Fruit fly (Drosophila melanogaster) whole organism, embryonic: ENCODE results near the gene Prosbeta6.

ENCODE experiments used
- CG11398 ChIP-seq: fragments of 200-800 bp; sonication (Bioruptor generic); optimal IDR thresholded peaks from 2 replicates; lab custom pipeline; 2016; ENCODE audit warnings: missing biosample characterization, missing genetic modification characterization
- CG11456 ChIP-seq: fragments of 200-800 bp; sonication (Bioruptor generic); IDR thresholded peaks from 3 replicates; pipeline ENCODE4 v1.3.6; 2022; ENCODE audit warnings: missing biosample characterization, missing genetic modification characterization
- CG33213 ChIP-seq: fragments of 200-800 bp; sonication (Bioruptor generic); optimal IDR thresholded peaks from 3 replicates; lab custom pipeline; 2016; ENCODE audit warnings: missing biosample characterization, missing genetic modification characterization
- CG6175 ChIP-seq: fragments of 200-800 bp; sonication (Bioruptor generic); IDR thresholded peaks from 3 replicates; pipeline ENCODE4 v1.3.6; 2022; ENCODE audit warnings: missing biosample characterization, missing genetic modification characterization
- HLHmδ ChIP-seq: fragments of 200-800 bp; sonication (Bioruptor generic); optimal IDR thresholded peaks from 2 replicates; lab custom pipeline; 2018; ENCODE audit warnings: missing biosample characterization, mild to moderate bottlenecking, missing genetic modification characterization, moderate library complexity
- Stat92E ChIP-seq, 3 experiments: fragments of >200 bp in 2 of 3; fragments of 200-800 bp in 1 of 3; sonication (Bioruptor generic) in 1 of 3; optimal IDR thresholded peaks; 2 replicates each; lab custom pipeline; 2017 to 2019; ENCODE audit warnings: missing biosample characterization in 3 of 3, missing genetic modification characterization in 3 of 3, mild to moderate bottlenecking in 1 of 3, moderate library complexity in 1 of 3
- Usf ChIP-seq: fragments of 200-800 bp; sonication (Bioruptor generic); optimal IDR thresholded peaks from 2 replicates; lab custom pipeline; 2017; ENCODE audit warnings: missing genotype, missing biosample characterization, missing genetic modification characterization
- fd102C ChIP-seq: fragments of 200-800 bp; sonication (Bioruptor generic); optimal IDR thresholded peaks from 2 replicates; lab custom pipeline; 2018; ENCODE audit warnings: missing biosample characterization, mild to moderate bottlenecking, missing genetic modification characterization, moderate library complexity
- pho ChIP-seq: fragments of 200-800 bp; sonication (Bioruptor generic); optimal IDR thresholded peaks from 2 replicates; lab custom pipeline; 2016; ENCODE audit warnings: missing biosample characterization, missing genetic modification characterization
- sim ChIP-seq: fragments of 200-800 bp; sonication (Bioruptor generic); IDR thresholded peaks from 2 replicates; pipeline ENCODE4 v1.3.6; 2022; ENCODE audit warnings: missing biosample characterization, missing genetic modification characterization
- yki ChIP-seq: fragments of >200 bp; optimal IDR thresholded peaks from 3 replicates; lab custom pipeline; 2018

DNA sequence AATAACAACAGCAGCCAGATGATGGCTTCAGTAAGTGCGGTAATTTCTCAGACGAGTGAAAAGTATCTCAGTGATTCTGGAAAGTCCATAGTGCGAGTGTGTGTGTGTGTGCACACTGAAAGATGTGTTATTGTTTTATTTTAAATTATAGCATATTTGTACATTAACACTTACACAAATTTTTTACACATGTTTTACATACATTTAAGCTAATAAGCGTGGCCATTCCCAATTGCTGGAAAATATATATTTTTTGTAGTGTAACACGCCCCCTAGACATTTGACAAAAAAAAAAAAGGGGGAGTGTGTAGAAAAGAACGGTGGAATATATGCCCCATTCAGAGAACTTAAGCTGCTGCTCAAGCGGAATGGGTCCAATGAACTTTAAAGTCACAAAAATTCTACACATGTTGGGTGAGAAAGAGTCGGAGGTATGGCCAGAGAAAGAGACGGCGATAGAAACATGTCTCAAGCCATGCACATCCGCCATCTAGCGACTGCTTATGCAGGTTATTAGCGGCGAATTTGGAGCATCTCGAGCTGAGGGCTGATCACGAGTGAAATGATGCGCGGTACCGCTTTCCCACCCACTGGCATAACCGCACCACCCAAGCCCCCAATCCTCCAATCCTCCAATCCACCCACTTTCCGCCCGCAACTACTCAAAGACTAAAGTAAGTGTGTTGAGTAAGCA, 21.8 kb upstream of the Prosbeta6 start:
- TF ChIP-seq CG6175 (GFP tag; lab: Robert Waterston, UW) (no peak), HLHmδ (GFP tag; lab: Kevin White, UChicago) (no peak), CG33213 (GFP tag; lab: Kevin White, UChicago) (no peak), Usf (GFP tag; lab: Kevin White, UChicago) (no peak), CG11456 (no peak), CG11398 (GFP tag; lab: Kevin White, UChicago) (no peak), fd102C (GFP tag; lab: Kevin White, UChicago) (no peak), Stat92E (GFP tag; optimal IDR thresholded peaks at IDR 0.05; lab: Kevin White, UChicago) (no peak), sim (GFP tag; lab: Robert Waterston, UW) (no peak), yki (lab: Kevin White, UChicago) (no peak), pho (GFP tag; lab: Kevin White, UChicago) (no peak)
